Worm (Caenorhabditis elegans) whole organism, L1 larva: ENCODE results near the gene srw-91.

Source experiments
- dpl-1 ChIP-seq, 3 experiments: fragments of 150-350 bp in 2 of 3; sonication (generic microtip) in 1 of 3; optimal IDR thresholded peaks; 2 replicates each; lab custom pipeline; 2014 to 2017; ENCODE audit warnings: missing biosample characterization in 3 of 3, missing genetic modification characterization in 3 of 3, missing genetic modification reagents in 3 of 3
- elt-3 ChIP-seq, 6 experiments: fragments of 150-350 bp in 1 of 6; sonication (generic microtip); optimal IDR thresholded peaks; 2 replicates each; lab custom pipeline; 2017 to 2018; ENCODE audit warnings: missing biosample characterization in 6 of 6, missing genetic modification characterization in 6 of 6, inconsistent platforms in 1 of 6
- hlh-17 ChIP-seq: fragments of 200-800 bp; sonication (Bioruptor generic); optimal IDR thresholded peaks from 2 replicates; lab custom pipeline; 2018; ENCODE audit warnings: missing genetic modification characterization, mild to moderate bottlenecking, missing compliant biosample characterization, moderate library complexity, borderline replicate concordance
- lin-39 ChIP-seq: fragments of 150-350 bp; optimal IDR thresholded peaks from 2 replicates; lab custom pipeline; 2014; ENCODE audit warnings: missing biosample characterization, missing genetic modification reagents, missing genetic modification characterization
- lsy-2 ChIP-seq, 2 experiments: fragments of 150-350 bp; optimal IDR thresholded peaks; 2 replicates each; lab custom pipeline; 2014; ENCODE audit warnings: missing biosample characterization in 2 of 2, missing genetic modification characterization in 2 of 2
- nhr-77 ChIP-seq: fragments of 150-350 bp; optimal IDR thresholded peaks from 2 replicates; lab custom pipeline; 2014; ENCODE audit warnings: missing biosample characterization, missing genetic modification characterization
- pag-3 ChIP-seq: sonication (generic microtip); optimal IDR thresholded peaks from 2 replicates; lab custom pipeline; 2017; ENCODE audit warnings: missing genetic modification characterization, mild to moderate bottlenecking, missing compliant biosample characterization, antibody characterized with exemption, borderline replicate concordance; ENCODE audit not compliant: insufficient read depth
- sox-4 ChIP-seq: sonication (generic microtip); optimal IDR thresholded peaks from 2 replicates; lab custom pipeline; 2016; ENCODE audit warnings: missing genetic modification characterization, missing compliant biosample characterization

ce11 chrV:1648000-1648399, 32.7 kb downstream of the srw-91 start, which contains the start of gene irld-45:
- TF ChIP-seq dpl-1 (GFP tag; optimal IDR thresholded peaks at IDR 0.05; lab: Kevin White, UChicago) = no peak
- no peak for TF ChIP-seq lin-39 (tag; lab: Kevin White, UChicago)
- no peak for TF ChIP-seq lsy-2 (tag; optimal IDR thresholded peaks at IDR 0.05; lab: Kevin White, UChicago)
- TF ChIP-seq nhr-77 (tag; lab: Kevin White, UChicago) = no peak
- TF ChIP-seq pag-3 (tag; lab: Kevin White, UChicago) = no peak
- TF ChIP-seq sox-4 (tag; lab: Kevin White, UChicago) = no peak
- no peak for TF ChIP-seq elt-3 (tag; optimal IDR thresholded peaks at IDR 0.05; lab: Kevin White, UChicago)
- TF ChIP-seq hlh-17 = no peak
